Worm (Caenorhabditis elegans): ENCODE data around the gene cdr-3.

DNA sequence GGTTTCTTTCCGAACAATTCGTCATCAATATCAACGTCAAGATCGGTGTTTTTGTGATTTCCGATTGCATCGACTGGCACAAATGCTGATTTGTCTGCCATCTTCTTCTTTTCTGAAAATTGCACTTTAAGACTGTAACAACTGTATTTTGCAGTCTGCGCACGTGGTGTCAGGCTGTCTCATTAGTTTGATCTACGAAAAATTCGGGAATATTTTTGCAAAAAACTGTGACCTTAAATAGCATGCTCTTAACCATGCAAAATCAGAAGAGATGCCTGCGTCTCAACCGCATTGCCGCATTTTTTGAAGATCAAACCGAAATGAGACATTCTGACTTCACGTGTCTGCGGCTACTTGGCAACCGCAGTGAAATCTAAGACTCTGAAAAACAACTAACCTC is 15.8 kb downstream of the cdr-3 start, which contains the start of gene K01D12.7:
- TF ChIP-seq dsc-1 (tag; optimal IDR thresholded peaks at IDR 0.05) (no peak), sptf-1 (tag; optimal IDR thresholded peaks at IDR 0.05) (no peak), C34B4.2 (tag; optimal IDR thresholded peaks at IDR 0.05) (no peak), snpc-4 (tag; optimal IDR thresholded peaks at IDR 0.05) (no peak), unc-86 (tag; optimal IDR thresholded peaks at IDR 0.05) (no peak), elt-3 (tag; optimal IDR thresholded peaks at IDR 0.05) (no peak), ama-1 (optimal IDR thresholded peaks at IDR 0.05) (no peak), fos-1 (tag; optimal IDR thresholded peaks at IDR 0.05) (no peak), zag-1 (tag; optimal IDR thresholded peaks at IDR 0.05) (no peak), Y116A8C.19 (tag; optimal IDR thresholded peaks at IDR 0.05; ENCODE audit: borderline replicate concordance) (no peak), jun-1 (tag; optimal IDR thresholded peaks at IDR 0.05) (no peak)
